Fruit fly (Drosophila melanogaster): ENCODE data around the gene betaTub85D.

The betaTub85D gene

dm6 chr3R:9434543-9435407, 24.7 kb upstream of the betaTub85D start (continued):
- peak; percentile 74 for TF ChIP-seq fu2 (GFP tag; optimal IDR thresholded peaks at IDR 0.05)
- TF ChIP-seq bbx (GFP tag; IDR thresholded peaks at IDR 0.05; ENCODE audit: partially characterized antibody): no peak
- TF ChIP-seq Atf3 (GFP tag; optimal IDR thresholded peaks at IDR 0.05): peak; percentile 79
- TF ChIP-seq CG10147 (GFP tag; optimal IDR thresholded peaks at IDR 0.05): peak; percentile 82
- TF ChIP-seq tap (tag; optimal IDR thresholded peaks at IDR 0.05): peak; percentile 86
- TF ChIP-seq CG11723 (GFP tag; optimal IDR thresholded peaks at IDR 0.05): peak; percentile 75
- TF ChIP-seq CG15479 (GFP tag; optimal IDR thresholded peaks at IDR 0.05): no peak
- peak; percentile 84 for TF ChIP-seq CG17385 (GFP tag; optimal IDR thresholded peaks at IDR 0.05)
- peak; percentile 38 for TF ChIP-seq MTF-1 (GFP tag; optimal IDR thresholded peaks at IDR 0.05; ENCODE audit: borderline replicate concordance)
- TF ChIP-seq Pdp1 (GFP tag; optimal IDR thresholded peaks at IDR 0.05): peak; percentile 68 to 93
- peak; percentile 68 for TF ChIP-seq CG11247 (GFP tag; IDR thresholded peaks at IDR 0.05)
- TF ChIP-seq Dll (GFP tag; IDR thresholded peaks at IDR 0.05; ENCODE audit: partially characterized antibody): no peak
- peak; percentile 46 for TF ChIP-seq Myb (GFP tag; optimal IDR thresholded peaks at IDR 0.05)
- TF ChIP-seq CG18011 (GFP tag; optimal IDR thresholded peaks at IDR 0.05): peak; percentile 52
- TF ChIP-seq CG16863 (GFP tag; optimal IDR thresholded peaks at IDR 0.05): peak; percentile 82
- TF ChIP-seq CG13624 (GFP tag; optimal IDR thresholded peaks at IDR 0.05): peak; percentile 84
- TF ChIP-seq dimm (GFP tag; IDR thresholded peaks at IDR 0.05): peak; percentile 82; the same call in 1 of the 2 replicates
- TF ChIP-seq fd96Cb (tag; optimal IDR thresholded peaks at IDR 0.05): peak; percentile 87
- peak; percentile 42 for TF ChIP-seq CG3995 (GFP tag; optimal IDR thresholded peaks at IDR 0.05)
- peak; percentile 90 for TF ChIP-seq Ptx1 (GFP tag; IDR thresholded peaks at IDR 0.05)
- no peak for TF ChIP-seq Bgb (GFP tag; IDR thresholded peaks at IDR 0.05; ENCODE audit: partially characterized antibody)
- TF ChIP-seq CG7372 (GFP tag; IDR thresholded peaks at IDR 0.05): peak; percentile 54; the same call in 1 of the 2 replicates
- TF ChIP-seq phol (tag; optimal IDR thresholded peaks at IDR 0.05): peak; percentile 88
- TF ChIP-seq ab (GFP tag; optimal IDR thresholded peaks at IDR 0.05): no peak
- TF ChIP-seq CG2116 (GFP tag; optimal IDR thresholded peaks at IDR 0.05): peak; percentile 64
- TF ChIP-seq CG31224 (GFP tag; IDR thresholded peaks at IDR 0.05): peak; percentile 74
- peak; percentile 49 for TF ChIP-seq Usf (GFP tag; optimal IDR thresholded peaks at IDR 0.05)
- peak; percentile 71 for TF ChIP-seq luna (GFP tag; optimal IDR thresholded peaks at IDR 0.05)
- TF ChIP-seq az2 (GFP tag; optimal IDR thresholded peaks at IDR 0.05): peak; percentile 82
- TF ChIP-seq CG8924 (tag; optimal IDR thresholded peaks at IDR 0.05): peak; percentile 91
- peak; percentile 65 for TF ChIP-seq her (GFP tag; optimal IDR thresholded peaks at IDR 0.05)
- no peak for TF ChIP-seq CG7745 (tag; optimal IDR thresholded peaks at IDR 0.05)
- peak; percentile 54; the same call in 1 of the 2 replicates for TF ChIP-seq MBD-R2 (GFP tag; IDR thresholded peaks at IDR 0.05)
- TF ChIP-seq ken (GFP tag; IDR thresholded peaks at IDR 0.05): peak; percentile 83
- no peak for TF ChIP-seq cad (GFP tag; optimal IDR thresholded peaks at IDR 0.05)
- TF ChIP-seq MESR4 (GFP tag; optimal IDR thresholded peaks at IDR 0.05): no peak
- no peak for TF ChIP-seq CG7963 (GFP tag; IDR thresholded peaks at IDR 0.05; ENCODE audit: partially characterized antibody)
- no peak for TF ChIP-seq inv (GFP tag; IDR thresholded peaks at IDR 0.05; ENCODE audit: partially characterized antibody)
- peak; percentile 19 for TF ChIP-seq CG9876 (GFP tag; optimal IDR thresholded peaks at IDR 0.05)
- TF ChIP-seq pnt (GFP tag; optimal IDR thresholded peaks at IDR 0.05): peak; percentile 69
- TF ChIP-seq zen (tag; optimal IDR thresholded peaks at IDR 0.05): peak; percentile 72
- peak; percentile 56 for TF ChIP-seq CG34376 (GFP tag; optimal IDR thresholded peaks at IDR 0.05)
- peak; percentile 71; the same call in 1 of the 2 replicates for TF ChIP-seq dati (GFP tag; IDR thresholded peaks at IDR 0.05)
- peak; percentile 62 for TF ChIP-seq Rx (GFP tag; IDR thresholded peaks at IDR 0.05)
- peak; percentile 90 for TF ChIP-seq E2f1 (GFP tag; IDR thresholded peaks at IDR 0.05)
- TF ChIP-seq CG11696 (GFP tag; IDR thresholded peaks at IDR 0.05): peak; percentile 87
- no peak for TF ChIP-seq pros (GFP tag; optimal IDR thresholded peaks at IDR 0.05)
- TF ChIP-seq CG8388 (GFP tag; optimal IDR thresholded peaks at IDR 0.05): peak; percentile 86

Data from whole organism, embryonic.